Worm (Caenorhabditis elegans): ENCODE data around the gene Y42G9A.3.

- TF ChIP-seq bed-3 (GFP tag; optimal IDR thresholded peaks at IDR 0.05) (no peak), pha-4 (tag; optimal IDR thresholded peaks at IDR 0.05) (no peak), ztf-11 (tag; optimal IDR thresholded peaks at IDR 0.05) (no peak), ces-1 (GFP tag; optimal IDR thresholded peaks at IDR 0.05) (no peak), drap-1 (GFP tag; optimal IDR thresholded peaks at IDR 0.05) (no peak), nhr-76 (tag; optimal IDR thresholded peaks at IDR 0.05) (no peak), elt-3 (tag; optimal IDR thresholded peaks at IDR 0.05) (no peak)
Measured at ce11 chrIII:6190810-6191209, 44.8 kb downstream of the Y42G9A.3 start, which contains the start of gene C23G10.5.
